Worm (Caenorhabditis elegans): ENCODE measurements around the gene srw-102.

DNA sequence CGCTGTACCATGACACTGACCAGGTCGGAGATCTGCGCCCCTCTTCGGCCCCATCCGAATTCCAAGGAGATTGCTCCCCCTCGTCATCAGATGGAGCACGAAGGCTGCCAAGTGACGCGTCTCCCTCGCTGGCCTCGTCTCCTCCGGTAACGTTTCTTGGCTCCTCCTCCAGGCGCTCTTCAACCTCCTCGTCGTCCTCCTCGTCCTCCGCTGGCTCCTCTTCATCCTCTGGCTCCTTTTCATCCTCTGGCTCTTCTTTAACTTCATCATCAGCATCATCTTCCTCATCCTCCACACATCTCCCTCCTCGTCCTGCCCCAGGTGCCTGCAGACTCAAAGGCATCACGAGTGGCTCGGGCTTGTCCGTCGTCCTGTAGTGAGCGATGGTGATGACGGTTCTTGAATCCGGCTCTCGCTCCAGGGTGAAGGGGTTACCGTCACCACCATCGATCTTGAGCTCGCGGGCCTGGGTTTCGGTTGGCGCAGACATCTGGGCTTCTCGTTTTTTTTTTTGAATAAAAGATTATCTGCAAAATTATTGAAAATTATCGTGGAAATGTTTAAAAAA is 20.7 kb upstream of the srw-102 start:
- TF ChIP-seq hlh-13 (GFP tag; optimal IDR thresholded peaks at IDR 0.05) = no peak
- TF ChIP-seq ceh-31 (tag; optimal IDR thresholded peaks at IDR 0.05) = no peak
- TF ChIP-seq ets-4 (tag; optimal IDR thresholded peaks at IDR 0.05) = no peak
- no peak for TF ChIP-seq ama-1 (optimal IDR thresholded peaks at IDR 0.05)
